Worm (Caenorhabditis elegans) whole organism, L4 larva: ENCODE measurements around the gene prdh-1.

Experiments used
- F26F4.8 ChIP-seq: fragments of 200-800 bp; sonication (Bioruptor generic); conservative IDR thresholded peaks from 2 replicates; pipeline ENCODE4 v1.3.6; 2022; ENCODE audit warnings: missing genetic modification characterization, missing compliant biosample characterization
- F37D6.2 ChIP-seq: sonication (generic microtip); optimal IDR thresholded peaks from 2 replicates; lab custom pipeline; 2016; ENCODE audit warnings: mild to moderate bottlenecking, missing genetic modification characterization, missing compliant biosample characterization
- T26A8.4 ChIP-seq: fragments of 200-800 bp; sonication (Bioruptor generic); IDR thresholded peaks from 2 replicates; pipeline ENCODE4 v1.3.6; 2022; ENCODE audit warnings: missing genetic modification characterization, missing compliant biosample characterization
- ZK337.2 ChIP-seq: fragments of 200-800 bp; sonication (Bioruptor generic); IDR thresholded peaks from 2 replicates; pipeline ENCODE4 v1.3.6; 2022; ENCODE audit warnings: missing genetic modification reagents, missing genetic modification characterization, missing compliant biosample characterization
- aha-1 ChIP-seq: fragments of 150-350 bp; peaks from one replicate; lab custom pipeline; 2014; ENCODE audit warnings: missing biosample characterization, missing genetic modification characterization
- aly-2 ChIP-seq: sonication (generic microtip); optimal IDR thresholded peaks from 2 replicates; lab custom pipeline; 2018; ENCODE audit warnings: missing biosample characterization, missing genetic modification characterization
- ceh-20 ChIP-seq: fragments of 200-800 bp; sonication (Bioruptor generic); IDR thresholded peaks from 2 replicates; pipeline ENCODE4 v1.3.6; 2022; ENCODE audit warnings: missing genetic modification reagents, missing genetic modification characterization, missing compliant biosample characterization
- ceh-44 ChIP-seq: fragments of 200-800 bp; sonication (Bioruptor generic); IDR thresholded peaks from 2 replicates; pipeline ENCODE4 v1.3.6; 2022; ENCODE audit warnings: missing genetic modification reagents, missing genetic modification characterization, missing compliant biosample characterization
- ceh-82 ChIP-seq: sonication (generic microtip); optimal IDR thresholded peaks from 2 replicates; lab custom pipeline; 2017; ENCODE audit warnings: missing biosample characterization, missing genetic modification characterization
- ces-1 ChIP-seq: fragments of 150-350 bp; sonication (generic microtip); optimal IDR thresholded peaks from 4 replicates; lab custom pipeline; 2014; ENCODE audit warnings: missing biosample characterization, missing genetic modification reagents, missing genetic modification characterization
- ctbp-1 ChIP-seq: fragments of 200-800 bp; sonication (Bioruptor generic); IDR thresholded peaks from 2 replicates; pipeline ENCODE4 v1.3.6; 2022; ENCODE audit warnings: missing genetic modification reagents, missing genetic modification characterization, missing compliant biosample characterization
- daf-16 ChIP-seq, 3 experiments: sonication (generic microtip); optimal IDR thresholded peaks; 2 replicates each; lab custom pipeline; 2016 to 2017; ENCODE audit warnings: missing genetic modification characterization in 3 of 3, missing genetic modification reagents in 3 of 3, mild to moderate bottlenecking in 2 of 3, missing compliant biosample characterization in 2 of 3, missing biosample characterization in 1 of 3, moderate library complexity in 1 of 3
- dmd-8 ChIP-seq: fragments of 200-800 bp; sonication (Bioruptor generic); IDR thresholded peaks from 2 replicates; pipeline ENCODE4 v1.3.6; 2022; ENCODE audit warnings: missing genetic modification characterization, missing compliant biosample characterization
- duxl-1 ChIP-seq: sonication (generic microtip); optimal IDR thresholded peaks from 2 replicates; lab custom pipeline; 2016; ENCODE audit warnings: mild to moderate bottlenecking, missing genetic modification characterization, moderate library complexity, missing compliant biosample characterization; ENCODE audit not compliant: poor library complexity
- dve-1 ChIP-seq: sonication (generic microtip); optimal IDR thresholded peaks from 2 replicates; lab custom pipeline; 2017; ENCODE audit warnings: antibody characterized with exemption, mild to moderate bottlenecking, missing genetic modification characterization, missing compliant biosample characterization; ENCODE audit not compliant: insufficient read depth
- egl-43 ChIP-seq: fragments of 200-800 bp; sonication (Bioruptor generic); IDR thresholded peaks from 2 replicates; pipeline ENCODE4 v1.3.6; 2022; ENCODE audit warnings: missing genetic modification reagents, missing genetic modification characterization, missing compliant biosample characterization
- fkh-10 ChIP-seq: fragments of 150-350 bp; optimal IDR thresholded peaks from 2 replicates; lab custom pipeline; 2014; ENCODE audit warnings: missing biosample characterization, missing genetic modification reagents, missing genetic modification characterization
- gei-8 ChIP-seq: fragments of 200-800 bp; sonication (Bioruptor generic); optimal IDR thresholded peaks from 2 replicates; lab custom pipeline; 2018; ENCODE audit warnings: mild to moderate bottlenecking, missing genetic modification characterization, missing compliant biosample characterization
- hlh-11 ChIP-seq: fragments of 200-800 bp; sonication (Bioruptor generic); optimal IDR thresholded peaks from 2 replicates; lab custom pipeline; 2018; ENCODE audit warnings: mild to moderate bottlenecking, missing genetic modification characterization, missing compliant biosample characterization
- hlh-30 ChIP-seq: sonication (generic microtip); optimal IDR thresholded peaks from 2 replicates; lab custom pipeline; 2017; ENCODE audit warnings: antibody characterized with exemption, mild to moderate bottlenecking, missing genetic modification characterization, missing compliant biosample characterization; ENCODE audit not compliant: insufficient read depth
- hmg-1.1 ChIP-seq: fragments of 200-800 bp; sonication (Bioruptor generic); IDR thresholded peaks from 2 replicates; pipeline ENCODE4 v1.3.6; 2022; ENCODE audit warnings: missing genetic modification reagents, missing genetic modification characterization, missing compliant biosample characterization
- lin-13 ChIP-seq: fragments of 150-350 bp; optimal IDR thresholded peaks from 2 replicates; lab custom pipeline; 2014; ENCODE audit warnings: missing biosample characterization, missing genetic modification reagents, missing genetic modification characterization
- lin-15B ChIP-seq: fragments of 150-350 bp; sonication (generic microtip); optimal IDR thresholded peaks from 3 replicates; lab custom pipeline; 2014; ENCODE audit warnings: missing biosample characterization, missing genetic modification characterization
- lin-39 ChIP-seq: fragments of 150-350 bp; optimal IDR thresholded peaks from 2 replicates; lab custom pipeline; 2014; ENCODE audit warnings: missing biosample characterization, missing genetic modification reagents, missing genetic modification characterization
- lsy-2 ChIP-seq, 2 experiments: fragments of 150-350 bp in 1 of 2; sonication (generic microtip) in 1 of 2; optimal IDR thresholded peaks; 2 replicates each; lab custom pipeline; 2014 to 2017; ENCODE audit warnings: missing biosample characterization in 2 of 2, missing genetic modification characterization in 2 of 2
- mdl-1 ChIP-seq, 2 experiments: fragments of 150-350 bp in 1 of 2; sonication (generic microtip) in 1 of 2; optimal IDR thresholded peaks; 2 replicates each; lab custom pipeline; 2014 to 2017; ENCODE audit warnings: missing biosample characterization in 2 of 2, missing genetic modification characterization in 2 of 2
- mdt-29 ChIP-seq: fragments of 200-800 bp; sonication (Bioruptor generic); IDR thresholded peaks from 2 replicates; pipeline ENCODE4 v1.3.6; 2022; ENCODE audit warnings: missing genetic modification reagents, missing genetic modification characterization, missing compliant biosample characterization
- mes-2 ChIP-seq: sonication (generic microtip); optimal IDR thresholded peaks from 2 replicates; lab custom pipeline; 2016; ENCODE audit warnings: missing genotype, mild to moderate bottlenecking, missing genetic modification characterization, missing compliant biosample characterization; ENCODE audit not compliant: poor library complexity, severe bottlenecking
- mxl-3 ChIP-seq: fragments of 200-800 bp; sonication (Bioruptor generic); optimal IDR thresholded peaks from 2 replicates; lab custom pipeline; 2018; ENCODE audit warnings: mild to moderate bottlenecking, missing genetic modification characterization, missing compliant biosample characterization
- nhr-11 ChIP-seq: fragments of 150-350 bp; optimal IDR thresholded peaks from 2 replicates; lab custom pipeline; 2014; ENCODE audit warnings: missing biosample characterization, missing genetic modification characterization
- nhr-237 ChIP-seq: sonication (generic microtip); optimal IDR thresholded peaks from 2 replicates; lab custom pipeline; 2017; ENCODE audit warnings: missing biosample characterization, missing genetic modification characterization
- nhr-25 ChIP-seq: sonication (generic microtip); optimal IDR thresholded peaks from 2 replicates; lab custom pipeline; 2017; ENCODE audit warnings: missing genetic modification characterization, mild to moderate bottlenecking, missing compliant biosample characterization, antibody characterized with exemption, moderate library complexity, borderline replicate concordance; ENCODE audit not compliant: insufficient read depth
- nhr-28 ChIP-seq: fragments of 150-350 bp; optimal IDR thresholded peaks from 2 replicates; lab custom pipeline; 2014; ENCODE audit warnings: missing biosample characterization, missing genetic modification characterization
- nhr-6 ChIP-seq: fragments of 150-350 bp; optimal IDR thresholded peaks from 2 replicates; lab custom pipeline; 2014; ENCODE audit warnings: missing biosample characterization, missing genetic modification characterization
- pha-4 ChIP-seq, 2 experiments: fragments of 150-350 bp in 1 of 2; fragments of 200-800 bp in 1 of 2; sonication (Bioruptor generic) in 1 of 2; IDR thresholded peaks in 1 of 2; optimal IDR thresholded peaks in 1 of 2; 2 replicates each; pipeline versions ENCODE4 v1.3.6 to Lab custom; 2014 to 2022; ENCODE audit warnings: missing genetic modification characterization in 2 of 2, missing genetic modification reagents in 2 of 2, missing biosample characterization in 1 of 2, missing compliant biosample characterization in 1 of 2
- rbr-2 ChIP-seq: sonication (generic microtip); optimal IDR thresholded peaks from 2 replicates; lab custom pipeline; 2016; ENCODE audit warnings: missing genotype, missing genetic modification characterization, missing compliant biosample characterization
- saeg-2 ChIP-seq: fragments of 200-800 bp; sonication (Bioruptor generic); IDR thresholded peaks from 2 replicates; pipeline ENCODE4 v1.3.6; 2022; ENCODE audit warnings: missing genetic modification reagents, missing genetic modification characterization, missing compliant biosample characterization
- snpc-1.2 ChIP-seq: fragments of 200-800 bp; sonication (Bioruptor generic); IDR thresholded peaks from 2 replicates; pipeline ENCODE4 v1.3.6; 2022; ENCODE audit warnings: missing genetic modification reagents, missing genetic modification characterization, missing compliant biosample characterization
- snpc-4 ChIP-seq: fragments of 150-350 bp; optimal IDR thresholded peaks from 2 replicates; lab custom pipeline; 2014; ENCODE audit warnings: missing biosample characterization, missing genetic modification characterization
- spr-1 ChIP-seq: sonication (generic microtip); optimal IDR thresholded peaks from 2 replicates; lab custom pipeline; 2016; ENCODE audit warnings: mild to moderate bottlenecking, missing genetic modification characterization, missing compliant biosample characterization
- tra-1 ChIP-seq: fragments of 200-800 bp; sonication (Bioruptor generic); IDR thresholded peaks from 2 replicates; pipeline ENCODE4 v1.3.6; 2022; ENCODE audit warnings: missing genetic modification reagents, missing genetic modification characterization, missing compliant biosample characterization
- unc-62 ChIP-seq, 3 experiments: fragments of 150-350 bp in 1 of 3; sonication (generic microtip); optimal IDR thresholded peaks in 2 of 3; peaks in 1 of 3; 1 replicate in 1 of 3; 2 replicates in 2 of 3; lab custom pipeline; 2014 to 2017; ENCODE audit warnings: missing biosample characterization in 3 of 3, missing genetic modification characterization in 3 of 3, missing genetic modification reagents in 3 of 3, missing genotype in 1 of 3
- zag-1 ChIP-seq: fragments of 150-350 bp; optimal IDR thresholded peaks from 2 replicates; lab custom pipeline; 2014; ENCODE audit warnings: missing biosample characterization, missing genetic modification characterization
- zfp-3 ChIP-seq: fragments of 200-800 bp; sonication (Bioruptor generic); conservative IDR thresholded peaks from 2 replicates; pipeline ENCODE4 v1.3.6; 2022; ENCODE audit warnings: missing genetic modification reagents, missing genetic modification characterization, missing compliant biosample characterization
- ztf-7 ChIP-seq: fragments of 150-350 bp; optimal IDR thresholded peaks from 2 replicates; lab custom pipeline; 2014; ENCODE audit warnings: missing biosample characterization, missing genetic modification characterization

Gene prdh-1

DNA sequence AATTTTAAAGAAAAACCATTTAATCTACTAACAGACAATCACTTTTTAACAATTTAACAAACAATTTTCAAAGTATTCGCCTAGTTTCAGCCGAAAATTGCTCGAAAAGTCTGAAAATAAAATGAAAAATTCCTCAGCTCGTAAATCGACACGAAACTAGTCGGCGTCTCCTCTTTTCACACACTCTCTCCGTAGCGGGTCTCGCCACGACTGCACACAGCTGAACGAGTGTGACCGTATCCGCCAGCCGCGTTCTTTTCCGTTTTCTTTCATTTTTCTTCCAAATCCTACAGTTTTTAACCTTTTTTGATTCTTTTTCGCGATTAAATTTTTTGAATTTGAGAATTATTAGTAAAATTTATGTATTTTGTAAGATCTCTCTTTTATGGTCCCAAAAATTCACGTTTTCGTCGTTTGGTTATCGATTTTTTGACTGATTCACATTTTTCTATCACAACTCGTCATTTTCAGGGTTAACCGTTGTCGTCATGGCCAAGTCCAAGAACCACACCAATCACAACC lies 5.4 kb upstream of the prdh-1 start, which contains the start of gene rpl-29 (continued):
- TF ChIP-seq dve-1 (tag; lab: Kevin White, UChicago) (peak; percentile 90), ZK337.2 (GFP tag; lab: Robert Waterston, UW) (no peak), nhr-6 (peak; percentile 28), lin-13 (peak; percentile 57), hlh-11 (peak; percentile 84), ctbp-1 (GFP tag; lab: Robert Waterston, UW) (0 out of 2 replicates have a peak, but pooled peaks have one; percentile 24), ces-1 (no peak), aha-1 (tag; lab: Kevin White, UChicago) (peak; percentile 91), snpc-4 (tag; lab: Kevin White, UChicago) (no peak), duxl-1 (tag; lab: Kevin White, UChicago) (peak; percentile 68), F26F4.8 (GFP tag; lab: Robert Waterston, UW) (no peak), ceh-44 (GFP tag; lab: Robert Waterston, UW) (no peak), mes-2 (tag; lab: Kevin White, UChicago) (peak; percentile 89), zag-1 (tag; lab: Kevin White, UChicago) (no peak), saeg-2 (GFP tag; lab: Robert Waterston, UW) (no peak), ceh-20 (0 out of 2 replicates have a peak, but pooled peaks have one; percentile 43), mdt-29 (GFP tag; lab: Robert Waterston, UW) (peak; percentile 88), egl-43 (GFP tag; lab: Robert Waterston, UW) (no peak), snpc-1.2 (GFP tag; lab: Robert Waterston, UW) (peak; percentile 98), nhr-28 (tag; lab: Kevin White, UChicago) (peak; percentile 64), ztf-7 (tag; lab: Kevin White, UChicago) (peak; percentile 90), unc-62 (GFP tag; optimal IDR thresholded peaks at IDR 0.05 in 1 of 2; lab: Kevin White, UChicago) (no peak), unc-62 (tag; optimal IDR thresholded peaks at IDR 0.05; lab: Kevin White, UChicago) (no peak), daf-16 (GFP tag; optimal IDR thresholded peaks at IDR 0.05; lab: Kevin White, UChicago) (no peak), daf-16 (tag; optimal IDR thresholded peaks at IDR 0.05; lab: Kevin White, UChicago) (peak; percentile 63), zfp-3 (GFP tag; lab: Robert Waterston, UW) (0 out of 2 replicates have a peak, but pooled peaks have one; percentile 67), nhr-237 (no peak), spr-1 (tag; lab: Kevin White, UChicago) (peak; percentile 43), rbr-2 (tag; lab: Kevin White, UChicago) (peak; percentile 70), fkh-10 (GFP tag; lab: Kevin White, UChicago) (peak; percentile 72), T26A8.4 (GFP tag; lab: Robert Waterston, UW) (peak; percentile 78), gei-8 (no peak), hmg-1.1 (GFP tag; lab: Robert Waterston, UW) (peak; percentile 82), aly-2 (tag; lab: Kevin White, UChicago) (no peak), lin-39 (tag; lab: Kevin White, UChicago) (no peak), pha-4 (GFP tag; IDR thresholded peaks at IDR 0.05; lab: Robert Waterston, UW) (peak; percentile 65; the same call in 1 of the 2 replicates), pha-4 (tag; optimal IDR thresholded peaks at IDR 0.05; lab: Kevin White, UChicago) (no peak), mdl-1 (tag; optimal IDR thresholded peaks at IDR 0.05; lab: Kevin White, UChicago) (peak in 1 of 2 experiments; percentile 34), nhr-25 (tag; lab: Kevin White, UChicago) (peak; percentile 65), hlh-30 (tag; lab: Kevin White, UChicago) (peak; percentile 90)

- TF ChIP-seq mxl-3 (peak; percentile 43), nhr-11 (tag; lab: Kevin White, UChicago) (peak; percentile 61), aha-1 (tag; lab: Kevin White, UChicago) (no peak), hlh-11 (peak; percentile 58), lin-13 (no peak), F37D6.2 (tag; lab: Kevin White, UChicago) (no peak), lin-15B (no peak), tra-1 (GFP tag; lab: Robert Waterston, UW) (peak; percentile 50; the same call in 1 of the 2 replicates), dmd-8 (no peak), nhr-28 (tag; lab: Kevin White, UChicago) (no peak), mdl-1 (tag; optimal IDR thresholded peaks at IDR 0.05; lab: Kevin White, UChicago) (peak in 1 of 2 experiments; percentile 55), hlh-30 (tag; lab: Kevin White, UChicago) (peak; percentile 91), ceh-44 (GFP tag; lab: Robert Waterston, UW) (no peak), lsy-2 (tag; optimal IDR thresholded peaks at IDR 0.05; lab: Kevin White, UChicago) (peak in 1 of 2 experiments; percentile 31), ceh-82 (tag; lab: Kevin White, UChicago) (no peak)
Observed at ce11 chrIV:13880803-13881202, 4.4 kb upstream of the prdh-1 start.
